Worm (Caenorhabditis elegans): Measurements from ENCODE around the gene col-14.

ce11 chrIV:7763748-7764147 is 10.5 kb downstream of the col-14 start, which contains the start of the genes C46A5.6 and C46A5.1:
- TF ChIP-seq ceh-82 (tag; optimal IDR thresholded peaks at IDR 0.05) (no peak), pax-3 (tag; optimal IDR thresholded peaks at IDR 0.05) (no peak), lin-39 (tag; optimal IDR thresholded peaks at IDR 0.05) (no peak), lin-15B (tag; optimal IDR thresholded peaks at IDR 0.05) (no peak), zag-1 (tag; optimal IDR thresholded peaks at IDR 0.05) (no peak)
